Fruit fly (Drosophila melanogaster) whole organism, embryonic: ENCODE measurements around the gene Synd.

Experiments
- Aef1 ChIP-seq: fragments of 200-800 bp; sonication (Bioruptor generic); IDR thresholded peaks from 3 replicates; pipeline ENCODE4 v1.3.6; 2022; ENCODE audit warnings: missing biosample characterization, missing genetic modification characterization
- Atf3 ChIP-seq: fragments of 200-800 bp; sonication (Bioruptor generic); optimal IDR thresholded peaks from 3 replicates; lab custom pipeline; 2016; ENCODE audit warnings: missing biosample characterization, missing genetic modification characterization
- CG11723 ChIP-seq: fragments of 200-800 bp; sonication (Bioruptor generic); optimal IDR thresholded peaks from 2 replicates; lab custom pipeline; 2017; ENCODE audit warnings: missing biosample characterization, mild to moderate bottlenecking, missing genetic modification characterization
- CG12744 ChIP-seq: fragments of 200-800 bp; sonication (Bioruptor generic); optimal IDR thresholded peaks from 2 replicates; lab custom pipeline; 2016; ENCODE audit warnings: missing biosample characterization, missing genetic modification characterization
- CG14050 ChIP-seq: fragments of 200-800 bp; sonication (Bioruptor generic); IDR thresholded peaks from 3 replicates; pipeline ENCODE4 v1.3.6; 2022; ENCODE audit warnings: missing biosample characterization, missing genetic modification characterization
- CG14667 ChIP-seq: fragments of 200-800 bp; sonication (Bioruptor generic); IDR thresholded peaks from 2 replicates; pipeline ENCODE4 v1.3.6; 2022; ENCODE audit warnings: missing biosample characterization, missing genetic modification characterization
- CG15269 ChIP-seq: fragments of 200-800 bp; sonication (Bioruptor generic); optimal IDR thresholded peaks from 2 replicates; lab custom pipeline; 2018; ENCODE audit warnings: missing biosample characterization, mild to moderate bottlenecking, missing genetic modification characterization, moderate library complexity
- CG15479 ChIP-seq: fragments of 200-800 bp; sonication (Bioruptor generic); optimal IDR thresholded peaks from 3 replicates; lab custom pipeline; 2019; ENCODE audit warnings: missing biosample characterization, mild to moderate bottlenecking, missing genetic modification characterization, moderate library complexity
- CG1603 ChIP-seq: fragments of 200-800 bp; sonication (Bioruptor generic); optimal IDR thresholded peaks from 2 replicates; lab custom pipeline; 2019; ENCODE audit warnings: missing biosample characterization, mild to moderate bottlenecking, missing genetic modification characterization, moderate library complexity
- CG17186 ChIP-seq: fragments of 200-800 bp; sonication (Bioruptor generic); optimal IDR thresholded peaks from 3 replicates; lab custom pipeline; 2017; ENCODE audit warnings: missing biosample characterization, missing genetic modification reagents, missing genetic modification characterization
- CG2116 ChIP-seq: fragments of 200-800 bp; sonication (Bioruptor generic); optimal IDR thresholded peaks from 3 replicates; lab custom pipeline; 2018; ENCODE audit warnings: missing biosample characterization, mild to moderate bottlenecking, missing genetic modification characterization
- CG33557 ChIP-seq: fragments of 200-800 bp; sonication (Bioruptor generic); optimal IDR thresholded peaks from 2 replicates; lab custom pipeline; 2019; ENCODE audit warnings: missing biosample characterization, mild to moderate bottlenecking, missing genetic modification characterization, moderate library complexity
- CG4282 ChIP-seq: fragments of 200-800 bp; sonication (Bioruptor generic); optimal IDR thresholded peaks from 2 replicates; lab custom pipeline; 2016; ENCODE audit warnings: missing biosample characterization, missing genetic modification characterization
- CG6175 ChIP-seq: fragments of 200-800 bp; sonication (Bioruptor generic); IDR thresholded peaks from 3 replicates; pipeline ENCODE4 v1.3.6; 2022; ENCODE audit warnings: missing biosample characterization, missing genetic modification characterization
- CG6254 ChIP-seq: fragments of 200-800 bp; sonication (Bioruptor generic); optimal IDR thresholded peaks from 3 replicates; lab custom pipeline; 2017; ENCODE audit warnings: mild to moderate bottlenecking, missing biosample characterization, missing genetic modification reagents, missing genetic modification characterization
- CG6654 ChIP-seq: fragments of 200-800 bp; sonication (Bioruptor generic); optimal IDR thresholded peaks from 2 replicates; lab custom pipeline; 2017; ENCODE audit warnings: missing biosample characterization, mild to moderate bottlenecking, missing genetic modification characterization
- CG6854 ChIP-seq: fragments of 200-800 bp; sonication (Bioruptor generic); optimal IDR thresholded peaks from 3 replicates; lab custom pipeline; 2017; ENCODE audit warnings: missing biosample characterization, mild to moderate bottlenecking, missing genetic modification characterization
- CG7271 ChIP-seq: fragments of 200-800 bp; sonication (Bioruptor generic); optimal IDR thresholded peaks from 2 replicates; lab custom pipeline; 2018; ENCODE audit warnings: missing biosample characterization, mild to moderate bottlenecking, missing genetic modification characterization, moderate library complexity
- CoRest ChIP-seq: fragments of 200-800 bp; sonication (Bioruptor generic); optimal IDR thresholded peaks from 3 replicates; lab custom pipeline; 2018; ENCODE audit warnings: missing biosample characterization, mild to moderate bottlenecking, missing genetic modification characterization, moderate library complexity
- Deaf1 ChIP-seq: fragments of 200-800 bp; optimal IDR thresholded peaks from 3 replicates; lab custom pipeline; 2019; ENCODE audit warnings: missing biosample characterization, mild to moderate bottlenecking, missing genetic modification characterization, moderate library complexity
- Dp ChIP-seq: fragments of 200-800 bp; sonication (Bioruptor generic); optimal IDR thresholded peaks from 2 replicates; lab custom pipeline; 2018; ENCODE audit warnings: missing biosample characterization, mild to moderate bottlenecking, missing genetic modification characterization, moderate library complexity
- ERR ChIP-seq: fragments of 200-800 bp; sonication (Bioruptor generic); optimal IDR thresholded peaks from 2 replicates; lab custom pipeline; 2016; ENCODE audit warnings: missing biosample characterization, missing genetic modification characterization
- Eip74EF ChIP-seq, 2 experiments: fragments of 200-800 bp in 1 of 2; fragments of >200 bp in 1 of 2; sonication (Bioruptor generic) in 1 of 2; optimal IDR thresholded peaks; 2 replicates each; lab custom pipeline; 2017 to 2019; ENCODE audit warnings: missing biosample characterization in 2 of 2, missing genetic modification characterization in 2 of 2, mild to moderate bottlenecking in 1 of 2, moderate library complexity in 1 of 2
- MESR4 ChIP-seq: fragments of 200-800 bp; sonication (Bioruptor generic); optimal IDR thresholded peaks from 2 replicates; lab custom pipeline; 2018; ENCODE audit warnings: missing biosample characterization, mild to moderate bottlenecking, missing genetic modification characterization, moderate library complexity
- Ssrp ChIP-seq: fragments of 200-800 bp; sonication (Bioruptor generic); optimal IDR thresholded peaks from 2 replicates; lab custom pipeline; 2018; ENCODE audit warnings: missing biosample characterization, mild to moderate bottlenecking, missing genetic modification characterization, moderate library complexity
- Tbp ChIP-seq: fragments of >200 bp; optimal IDR thresholded peaks from 2 replicates; lab custom pipeline; 2018; ENCODE audit warnings: missing biosample characterization, missing genetic modification characterization
- Usf ChIP-seq: fragments of 200-800 bp; sonication (Bioruptor generic); optimal IDR thresholded peaks from 2 replicates; lab custom pipeline; 2017; ENCODE audit warnings: missing genotype, missing biosample characterization, missing genetic modification characterization
- al ChIP-seq: fragments of 200-800 bp; sonication (Bioruptor generic); IDR thresholded peaks from 2 replicates; pipeline ENCODE4 v1.3.6; 2022; ENCODE audit warnings: missing biosample characterization, missing genetic modification characterization
- ap ChIP-seq: fragments of 200-800 bp; sonication (Bioruptor generic); IDR thresholded peaks from 2 replicates; pipeline ENCODE4 v1.3.6; 2022; ENCODE audit warnings: missing biosample characterization, missing genetic modification characterization
- ash1 ChIP-seq: fragments of 200-800 bp; sonication (Bioruptor generic); optimal IDR thresholded peaks from 2 replicates; lab custom pipeline; 2018; ENCODE audit warnings: missing biosample characterization, mild to moderate bottlenecking, missing genetic modification characterization
- ato ChIP-seq: fragments of 200-800 bp; sonication (Bioruptor generic); IDR thresholded peaks from 2 replicates; pipeline ENCODE4 v1.3.6; 2022; ENCODE audit warnings: missing biosample characterization, missing genetic modification characterization; ENCODE audit not compliant: partially characterized antibody
- bab2 ChIP-seq: fragments of 200-800 bp; sonication (Bioruptor generic); optimal IDR thresholded peaks from 2 replicates; lab custom pipeline; 2016; ENCODE audit warnings: missing biosample characterization, missing genetic modification characterization
- bigmax ChIP-seq: fragments of 200-800 bp; sonication (Bioruptor generic); optimal IDR thresholded peaks from 2 replicates; lab custom pipeline; 2018; ENCODE audit warnings: missing biosample characterization, mild to moderate bottlenecking, missing genetic modification characterization
- chn ChIP-seq: fragments of 200-800 bp; sonication (Bioruptor generic); optimal IDR thresholded peaks from 2 replicates; lab custom pipeline; 2016; ENCODE audit warnings: missing biosample characterization, missing genetic modification characterization
- ci ChIP-seq: fragments of 200-800 bp; sonication (Bioruptor generic); IDR thresholded peaks from 3 replicates; pipeline ENCODE4 v1.3.6; 2022; ENCODE audit warnings: missing biosample characterization, missing genetic modification characterization
- danr ChIP-seq: fragments of 200-800 bp; sonication (Bioruptor generic); IDR thresholded peaks from 2 replicates; pipeline ENCODE4 v1.3.6; 2022; ENCODE audit warnings: missing biosample characterization, missing genetic modification characterization
- exex ChIP-seq: fragments of 200-800 bp; sonication (Bioruptor generic); optimal IDR thresholded peaks from 4 replicates; lab custom pipeline; 2018; ENCODE audit warnings: missing biosample characterization, mild to moderate bottlenecking, missing genetic modification characterization, moderate library complexity
- fu2 ChIP-seq: fragments of 200-800 bp; sonication (Bioruptor generic); optimal IDR thresholded peaks from 2 replicates; lab custom pipeline; 2016; ENCODE audit warnings: missing biosample characterization, missing genetic modification characterization
- hkb ChIP-seq, 2 experiments: fragments of 200-800 bp in 1 of 2; fragments of >200 bp in 1 of 2; sonication (Bioruptor generic) in 1 of 2; IDR thresholded peaks in 1 of 2; optimal IDR thresholded peaks in 1 of 2; 2 replicates each; pipeline versions ENCODE4 v1.3.6 to Lab custom; 2017 to 2022; ENCODE audit warnings: missing biosample characterization in 1 of 2, missing genetic modification characterization in 1 of 2
- jigr1 ChIP-seq: fragments of 200-800 bp; sonication (Bioruptor generic); IDR thresholded peaks from 3 replicates; pipeline ENCODE4 v1.3.6; 2022; ENCODE audit warnings: missing biosample characterization, missing genetic modification characterization
- mirr ChIP-seq: fragments of 200-800 bp; sonication (Bioruptor generic); optimal IDR thresholded peaks from 3 replicates; lab custom pipeline; 2018; ENCODE audit warnings: missing biosample characterization, mild to moderate bottlenecking, missing genetic modification characterization
- pan ChIP-seq, 4 experiments: fragments of >200 bp in 3 of 4; fragments of 200-800 bp in 1 of 4; sonication (Bioruptor generic) in 1 of 4; optimal IDR thresholded peaks in 3 of 4; IDR thresholded peaks in 1 of 4; 2 replicates each; pipeline versions ENCODE4 v1.3.6 to Lab custom; 2017 to 2022; ENCODE audit warnings: missing biosample characterization in 2 of 4, missing genetic modification characterization in 2 of 4, mixed read lengths in 1 of 4
- pros ChIP-seq: fragments of 200-800 bp; sonication (Bioruptor generic); optimal IDR thresholded peaks from 3 replicates; lab custom pipeline; 2019; ENCODE audit warnings: missing biosample characterization, mild to moderate bottlenecking, missing genetic modification characterization, moderate library complexity
- ranshi ChIP-seq: fragments of 200-800 bp; sonication (Bioruptor generic); IDR thresholded peaks from 2 replicates; pipeline ENCODE4 v1.3.6; 2022; ENCODE audit warnings: missing biosample characterization, missing genetic modification characterization
- sisA ChIP-seq: fragments of 200-800 bp; sonication (Bioruptor generic); IDR thresholded peaks from 2 replicates; pipeline ENCODE4 v1.3.6; 2022; ENCODE audit warnings: missing biosample characterization, missing genetic modification characterization
- ssp ChIP-seq: fragments of 200-800 bp; sonication (Bioruptor generic); IDR thresholded peaks from 2 replicates; pipeline ENCODE4 v1.3.6; 2022; ENCODE audit warnings: missing biosample characterization, missing genetic modification characterization
- unpg ChIP-seq: fragments of 200-800 bp; sonication (Bioruptor generic); optimal IDR thresholded peaks from 3 replicates; lab custom pipeline; 2018; ENCODE audit warnings: missing biosample characterization, mild to moderate bottlenecking, missing genetic modification characterization, moderate library complexity
- vvl ChIP-seq: fragments of 200-800 bp; sonication (Bioruptor generic); IDR thresholded peaks from 2 replicates; pipeline ENCODE4 v1.3.6; 2022; ENCODE audit warnings: missing biosample characterization, missing genetic modification characterization

Gene Synd

dm6 chr3R:20821815-20822375, 10.7 kb upstream of the Synd start, which contains the start of the genes CG17271 and RpS20 (continued):
- peak; percentile 88 for TF ChIP-seq Aef1 (GFP tag; lab: Robert Waterston, UW)
- TF ChIP-seq CG4282 (GFP tag; lab: Kevin White, UChicago) = peak; percentile 93
- TF ChIP-seq CG2116 (GFP tag; lab: Kevin White, UChicago) = peak; percentile 95
- TF ChIP-seq sisA (GFP tag; lab: Robert Waterston, UW) = peak; percentile 92
- no peak for TF ChIP-seq pan (optimal IDR thresholded peaks at IDR 0.05; lab: Kevin White, UChicago)
- TF ChIP-seq pan (GFP tag; optimal IDR thresholded peaks at IDR 0.05 in 1 of 2, IDR thresholded peaks at IDR 0.05 in 1 of 2) = peak in 1 of 2 experiments; percentile 90
- no peak for TF ChIP-seq ato (GFP tag; lab: Robert Waterston, UW)
- peak; percentile 44 for TF ChIP-seq Dp
- TF ChIP-seq CG15269 (tag; lab: Kevin White, UChicago) = peak; percentile 83
- peak; percentile 91 for TF ChIP-seq CoRest (tag; lab: Kevin White, UChicago)
- TF ChIP-seq Usf (GFP tag; lab: Kevin White, UChicago) = peak; percentile 71
- peak; percentile 61 for TF ChIP-seq danr
- peak; percentile 22 for TF ChIP-seq Tbp (GFP tag; lab: Kevin White, UChicago)
- peak; percentile 85 for TF ChIP-seq CG33557 (GFP tag; lab: Kevin White, UChicago)
- peak; percentile 18 for TF ChIP-seq hkb (optimal IDR thresholded peaks at IDR 0.05; lab: Kevin White, UChicago)
- peak; percentile 91 for TF ChIP-seq hkb (GFP tag; IDR thresholded peaks at IDR 0.05; lab: Robert Waterston, UW)
- no peak for TF ChIP-seq pros (GFP tag; lab: Kevin White, UChicago)
- TF ChIP-seq MESR4 (GFP tag; lab: Kevin White, UChicago) = peak; percentile 92
- peak; percentile 95 for TF ChIP-seq vvl (GFP tag; lab: Robert Waterston, UW)
- peak; percentile 91 for TF ChIP-seq CG17186 (GFP tag; lab: Kevin White, UChicago)
- peak; percentile 81 for TF ChIP-seq CG14667 (GFP tag; lab: Robert Waterston, UW)
- TF ChIP-seq CG1603 (tag; lab: Kevin White, UChicago) = peak; percentile 91
- TF ChIP-seq CG11723 (GFP tag; lab: Kevin White, UChicago) = peak; percentile 68
- TF ChIP-seq CG12744 = peak; percentile 88
- TF ChIP-seq CG6854 (GFP tag; lab: Kevin White, UChicago) = peak; percentile 66
- peak; percentile 99 for TF ChIP-seq bigmax
- peak; percentile 93 for TF ChIP-seq chn
- peak; percentile 50 for TF ChIP-seq mirr
- TF ChIP-seq CG6254 (GFP tag; lab: Kevin White, UChicago) = peak; percentile 100
- peak; percentile 94 for TF ChIP-seq fu2
- peak; percentile 91 for TF ChIP-seq ERR
- TF ChIP-seq unpg (GFP tag; lab: Kevin White, UChicago) = peak; percentile 89
- TF ChIP-seq ssp (GFP tag; lab: Robert Waterston, UW) = peak; percentile 92
- TF ChIP-seq Ssrp (tag; lab: Kevin White, UChicago) = peak; percentile 83
- peak; percentile 89 for TF ChIP-seq ci (GFP tag; lab: Robert Waterston, UW)
- TF ChIP-seq Eip74EF (GFP tag; optimal IDR thresholded peaks at IDR 0.05; lab: Kevin White, UChicago) = peak in 1 of 2 experiments; percentile 68
- peak; percentile 58 for TF ChIP-seq exex (tag; lab: Kevin White, UChicago)
- peak; percentile 39 for TF ChIP-seq ash1 (GFP tag; lab: Kevin White, UChicago)
- TF ChIP-seq CG15479 (GFP tag; lab: Kevin White, UChicago) = no peak
- peak; percentile 90 for TF ChIP-seq Atf3 (GFP tag; lab: Kevin White, UChicago)
- peak; percentile 86 for TF ChIP-seq ranshi (GFP tag; lab: Robert Waterston, UW)
- 0 out of 3 replicates have a peak, but pooled peaks have one; percentile 41 for TF ChIP-seq jigr1
- peak; percentile 46 for TF ChIP-seq CG6654 (GFP tag; lab: Kevin White, UChicago)
- peak; percentile 81 for TF ChIP-seq ap (GFP tag; lab: Robert Waterston, UW)
- TF ChIP-seq al (GFP tag; lab: Robert Waterston, UW) = peak; percentile 89
- TF ChIP-seq CG7271 (tag; lab: Kevin White, UChicago) = peak; percentile 59
- peak; percentile 85 for TF ChIP-seq CG14050 (GFP tag; lab: Robert Waterston, UW)
- TF ChIP-seq CG6175 (GFP tag; lab: Robert Waterston, UW) = peak; percentile 61; the same call in 1 of the 3 replicates
- TF ChIP-seq bab2 (GFP tag; lab: Kevin White, UChicago) = peak; percentile 94
- peak; percentile 56 for TF ChIP-seq Deaf1 (tag; lab: Kevin White, UChicago)
